Worm (Caenorhabditis elegans) whole organism, L2 larva: ENCODE results near the gene nuc-1.
A peak's percentile ranks its signal among the peaks of the same experiment; 100 is the strongest.

ENCODE experiments used
- R02D3.7 ChIP-seq: fragments of 150-350 bp; optimal IDR thresholded peaks from 2 replicates; lab custom pipeline; 2014; ENCODE audit warnings: missing biosample characterization, missing genetic modification characterization
- Y55F3AM.14 ChIP-seq: fragments of 200-800 bp; sonication (Bioruptor generic); optimal IDR thresholded peaks from 2 replicates; lab custom pipeline; 2018; ENCODE audit warnings: mild to moderate bottlenecking, missing genetic modification characterization, missing compliant biosample characterization
- alr-1 ChIP-seq: fragments of 150-350 bp; optimal IDR thresholded peaks from 2 replicates; lab custom pipeline; 2014; ENCODE audit warnings: missing biosample characterization, missing genetic modification characterization
- blmp-1 ChIP-seq: sonication (generic microtip); optimal IDR thresholded peaks from 2 replicates; lab custom pipeline; 2017; ENCODE audit warnings: missing genetic modification characterization, mild to moderate bottlenecking, missing compliant biosample characterization, antibody characterized with exemption, moderate library complexity; ENCODE audit not compliant: insufficient read depth
- ceh-16 ChIP-seq: fragments of 150-350 bp; optimal IDR thresholded peaks from 2 replicates; lab custom pipeline; 2014; ENCODE audit warnings: missing biosample characterization, missing genetic modification characterization
- crh-2 ChIP-seq: sonication (generic microtip); optimal IDR thresholded peaks from 2 replicates; lab custom pipeline; 2017; ENCODE audit warnings: missing biosample characterization, missing genetic modification characterization
- dmd-4 ChIP-seq: sonication (generic microtip); optimal IDR thresholded peaks from 2 replicates; lab custom pipeline; 2017; ENCODE audit warnings: missing biosample characterization, missing genetic modification characterization
- egl-27 ChIP-seq: sonication (generic microtip); optimal IDR thresholded peaks from 3 replicates; lab custom pipeline; 2017; ENCODE audit warnings: missing biosample characterization, missing genetic modification reagents, missing genetic modification characterization
- fos-1 ChIP-seq: fragments of 150-350 bp; optimal IDR thresholded peaks from 2 replicates; lab custom pipeline; 2014; ENCODE audit warnings: missing biosample characterization, missing genetic modification characterization
- gmeb-1 ChIP-seq: fragments of 150-350 bp; optimal IDR thresholded peaks from 2 replicates; lab custom pipeline; 2014; ENCODE audit warnings: missing biosample characterization, missing genetic modification characterization
- lin-11 ChIP-seq: fragments of 150-350 bp; sonication (generic microtip); optimal IDR thresholded peaks from 2 replicates; lab custom pipeline; 2014; ENCODE audit warnings: missing biosample characterization, missing genetic modification characterization, inconsistent platforms, mixed read lengths
- lin-39 ChIP-seq: fragments of 150-350 bp; optimal IDR thresholded peaks from 2 replicates; lab custom pipeline; 2014; ENCODE audit warnings: missing biosample characterization, missing genetic modification reagents, missing genetic modification characterization
- lsy-2 ChIP-seq, 2 experiments: fragments of 150-350 bp in 1 of 2; sonication (generic microtip) in 1 of 2; optimal IDR thresholded peaks; 2 replicates each; lab custom pipeline; 2014 to 2017; ENCODE audit warnings: missing biosample characterization in 2 of 2, missing genetic modification characterization in 2 of 2
- mab-5 ChIP-seq: fragments of 150-350 bp; optimal IDR thresholded peaks from 2 replicates; lab custom pipeline; 2014; ENCODE audit warnings: missing biosample characterization, missing genetic modification characterization
- mdl-1 ChIP-seq, 2 experiments: fragments of 150-350 bp in 1 of 2; sonication (generic microtip) in 1 of 2; optimal IDR thresholded peaks; 2 replicates each; lab custom pipeline; 2017; ENCODE audit warnings: missing biosample characterization in 2 of 2, missing genetic modification characterization in 2 of 2
- nhr-11 ChIP-seq: fragments of 150-350 bp; optimal IDR thresholded peaks from 2 replicates; lab custom pipeline; 2014; ENCODE audit warnings: missing biosample characterization, missing genetic modification characterization
- nhr-12 ChIP-seq: fragments of 150-350 bp; optimal IDR thresholded peaks from 2 replicates; lab custom pipeline; 2014; ENCODE audit warnings: missing biosample characterization, missing genetic modification characterization
- nhr-129 ChIP-seq: fragments of 150-350 bp; optimal IDR thresholded peaks from 2 replicates; lab custom pipeline; 2014; ENCODE audit warnings: missing biosample characterization, missing genetic modification characterization
- nhr-23 ChIP-seq: fragments of 150-350 bp; optimal IDR thresholded peaks from 2 replicates; lab custom pipeline; 2014; ENCODE audit warnings: missing biosample characterization, missing genetic modification reagents, missing genetic modification characterization
- nhr-237 ChIP-seq: fragments of 150-350 bp; optimal IDR thresholded peaks from 2 replicates; lab custom pipeline; 2014; ENCODE audit warnings: missing biosample characterization, missing genetic modification characterization
- nhr-25 ChIP-seq: fragments of 150-350 bp; sonication (generic microtip); optimal IDR thresholded peaks from 3 replicates; lab custom pipeline; 2014; ENCODE audit warnings: missing biosample characterization, missing genetic modification characterization
- peb-1 ChIP-seq: fragments of 150-350 bp; optimal IDR thresholded peaks from 2 replicates; lab custom pipeline; 2014; ENCODE audit warnings: missing biosample characterization, missing genetic modification characterization
- sem-4 ChIP-seq: fragments of 150-350 bp; optimal IDR thresholded peaks from 2 replicates; lab custom pipeline; 2014; ENCODE audit warnings: missing biosample characterization, missing genetic modification reagents, missing genetic modification characterization
- skn-1 ChIP-seq: sonication (generic microtip); optimal IDR thresholded peaks from 2 replicates; lab custom pipeline; 2017; ENCODE audit warnings: missing biosample characterization, missing genetic modification characterization
- sma-3 ChIP-seq: sonication (generic microtip); optimal IDR thresholded peaks from 2 replicates; lab custom pipeline; 2016; ENCODE audit warnings: missing genetic modification reagents, missing genetic modification characterization, missing compliant biosample characterization
- sma-9 ChIP-seq, 2 experiments: fragments of 150-350 bp in 1 of 2; sonication (generic microtip) in 1 of 2; optimal IDR thresholded peaks; 2 replicates each; lab custom pipeline; 2014 to 2016; ENCODE audit warnings: missing genetic modification characterization in 2 of 2, mild to moderate bottlenecking in 1 of 2, missing biosample characterization in 1 of 2, missing compliant biosample characterization in 1 of 2, missing genetic modification reagents in 1 of 2, moderate library complexity in 1 of 2
- snpc-4 ChIP-seq: fragments of 150-350 bp; optimal IDR thresholded peaks from 2 replicates; lab custom pipeline; 2014; ENCODE audit warnings: missing biosample characterization, missing genetic modification characterization
- unc-39 ChIP-seq: fragments of 150-350 bp; optimal IDR thresholded peaks from 2 replicates; lab custom pipeline; 2014; ENCODE audit warnings: missing biosample characterization, missing genetic modification characterization
- unc-55 ChIP-seq: fragments of 150-350 bp; sonication (generic microtip); optimal IDR thresholded peaks from 3 replicates; lab custom pipeline; 2014; ENCODE audit warnings: missing biosample characterization, missing genetic modification reagents, missing genetic modification characterization
- zag-1 ChIP-seq: fragments of 150-350 bp; optimal IDR thresholded peaks from 2 replicates; lab custom pipeline; 2014; ENCODE audit warnings: missing biosample characterization, missing genetic modification characterization
- ztf-1 ChIP-seq: fragments of 200-800 bp; sonication (Bioruptor generic); conservative IDR thresholded peaks from 2 replicates; pipeline ENCODE4 v1.3.6; 2022; ENCODE audit warnings: missing genetic modification characterization, missing compliant biosample characterization
- ztf-11 ChIP-seq: sonication (generic microtip); optimal IDR thresholded peaks from 2 replicates; lab custom pipeline; 2017; ENCODE audit warnings: missing biosample characterization, missing genetic modification characterization
- ztf-4 ChIP-seq: fragments of 150-350 bp; optimal IDR thresholded peaks from 2 replicates; lab custom pipeline; 2014; ENCODE audit warnings: missing biosample characterization, missing genetic modification characterization

Gene nuc-1

DNA sequence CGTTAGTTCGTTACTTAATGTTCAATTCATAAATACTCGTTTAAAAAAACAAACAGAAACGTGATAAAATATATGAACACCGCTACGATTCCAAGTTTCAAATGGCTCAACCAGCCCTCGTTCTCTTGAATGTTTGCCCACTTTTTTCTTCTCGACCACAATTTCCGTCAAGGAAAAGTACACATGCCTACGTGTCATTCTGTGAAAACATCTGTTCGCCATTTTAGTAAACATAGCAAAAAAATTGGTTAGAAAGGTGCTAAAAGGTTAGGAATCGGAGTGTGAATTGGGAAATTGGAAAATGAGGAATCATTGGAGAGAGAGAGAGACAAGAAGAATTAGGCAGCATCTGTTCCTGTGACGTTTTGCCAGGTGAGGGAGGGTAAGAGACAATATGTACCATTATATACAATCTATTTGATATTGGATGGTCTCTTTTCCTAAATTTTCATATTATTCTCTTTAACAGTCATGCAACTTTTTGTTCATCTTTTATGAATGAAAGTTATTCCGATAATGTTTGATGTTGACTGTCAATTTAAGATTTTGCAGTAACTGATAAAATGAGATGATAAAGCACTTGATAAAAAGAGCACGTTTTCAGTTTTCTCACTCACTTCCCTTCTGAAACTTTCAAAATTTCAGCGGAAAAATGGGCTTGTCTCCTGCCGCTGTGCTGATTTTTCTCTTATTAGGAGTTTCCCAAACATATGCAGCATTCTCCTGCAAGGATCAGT lies at the start of gene nuc-1:
TSS of gene nuc-1 (plus strand) at position 612 of the 737 bp plus-strand sequence.
- TF ChIP-seq R02D3.7 (tag; lab: Kevin White, UChicago): no peak
- no peak for TF ChIP-seq dmd-4 (tag; lab: Kevin White, UChicago)
- peak; percentile 69 for TF ChIP-seq fos-1 (tag; lab: Kevin White, UChicago)
- no peak for TF ChIP-seq zag-1 (tag; lab: Kevin White, UChicago)

DNA sequence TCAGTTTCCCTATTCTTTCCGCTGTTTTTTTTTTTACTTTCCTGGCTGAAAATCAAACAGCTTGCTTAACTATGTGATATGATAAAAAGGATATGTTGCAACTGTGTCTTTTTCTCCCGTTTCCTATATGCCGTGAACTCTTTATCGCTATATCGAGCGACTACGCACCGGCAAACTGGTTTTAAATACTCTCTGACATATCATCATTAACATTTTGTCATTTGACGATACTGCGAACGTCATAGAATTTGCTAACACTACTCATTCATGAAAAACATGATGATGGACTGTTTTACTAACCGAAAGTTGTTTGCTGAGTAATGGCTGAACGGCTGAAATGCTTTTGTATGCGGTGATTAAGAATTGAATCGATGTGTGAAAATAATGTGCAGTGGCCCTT lies 48.3 kb upstream of the nuc-1 start:
- TF ChIP-seq sma-3 (GFP tag; lab: Kevin White, UChicago): peak; percentile 52
- TF ChIP-seq gmeb-1 (tag; lab: Kevin White, UChicago): no peak
- TF ChIP-seq sma-9 (GFP tag; optimal IDR thresholded peaks at IDR 0.05; lab: Kevin White, UChicago): peak; percentile 51
- TF ChIP-seq sma-9 (tag; optimal IDR thresholded peaks at IDR 0.05; lab: Kevin White, UChicago): no peak
- TF ChIP-seq, all 48 proteins: peak for 2

- TF ChIP-seq nhr-237 (no peak), blmp-1 (tag; lab: Kevin White, UChicago) (no peak), unc-55 (GFP tag; lab: Kevin White, UChicago) (no peak), sem-4 (tag; lab: Kevin White, UChicago) (no peak), mab-5 (tag; lab: Kevin White, UChicago) (no peak), nhr-129 (tag; lab: Kevin White, UChicago) (no peak), alr-1 (tag; lab: Kevin White, UChicago) (no peak), nhr-23 (tag; lab: Kevin White, UChicago) (no peak), mdl-1 (tag; optimal IDR thresholded peaks at IDR 0.05; lab: Kevin White, UChicago) (no peak), nhr-11 (tag; lab: Kevin White, UChicago) (no peak), R02D3.7 (tag; lab: Kevin White, UChicago) (no peak)
- TF ChIP-seq, all 48 proteins: peak for 0
Measured at ce11 chrX:9494661-9495060, 45.0 kb upstream of the nuc-1 start.

DNA sequence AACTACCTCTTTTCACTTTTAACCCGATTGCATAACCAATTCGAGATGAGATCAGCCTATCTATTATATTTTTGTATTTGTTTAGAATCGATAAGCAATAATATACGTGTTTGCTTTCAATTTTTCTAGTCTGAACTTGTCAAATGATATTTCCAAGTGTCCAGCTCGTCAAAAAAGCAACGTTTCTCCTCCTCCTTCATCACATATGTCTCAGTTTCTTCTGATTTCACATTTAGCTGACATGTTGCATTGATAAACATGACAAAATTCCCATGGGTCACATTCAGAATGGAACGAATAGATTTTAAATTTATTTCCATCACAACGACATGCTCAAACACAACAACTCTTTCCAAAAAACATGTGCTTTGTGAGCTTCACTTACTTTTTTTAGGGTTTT lies 40.4 kb upstream of the nuc-1 start:
- TF ChIP-seq nhr-25 (tag; lab: Kevin White, UChicago): no peak
- TF ChIP-seq ztf-11 (tag; lab: Kevin White, UChicago): no peak
- no peak for TF ChIP-seq Y55F3AM.14 (GFP tag; lab: Kevin White, UChicago)
- TF ChIP-seq sem-4 (tag; lab: Kevin White, UChicago): no peak
- TF ChIP-seq gmeb-1 (tag; lab: Kevin White, UChicago): no peak
- no peak for TF ChIP-seq nhr-129 (tag; lab: Kevin White, UChicago)
- TF ChIP-seq lsy-2 (tag; optimal IDR thresholded peaks at IDR 0.05; lab: Kevin White, UChicago): no peak
- no peak for TF ChIP-seq sma-9 (GFP tag; optimal IDR thresholded peaks at IDR 0.05; lab: Kevin White, UChicago)
- TF ChIP-seq sma-9 (tag; optimal IDR thresholded peaks at IDR 0.05; lab: Kevin White, UChicago): no peak
- no peak for TF ChIP-seq sma-3 (GFP tag; lab: Kevin White, UChicago)
- no peak for TF ChIP-seq ceh-16
- no peak for TF ChIP-seq egl-27 (tag; lab: Kevin White, UChicago)
- TF ChIP-seq dmd-4 (tag; lab: Kevin White, UChicago): no peak
- no peak for TF ChIP-seq crh-2 (tag; lab: Kevin White, UChicago)
- TF ChIP-seq, all 48 proteins: peak for 0

- TF ChIP-seq unc-55 (GFP tag; lab: Kevin White, UChicago) (peak; percentile 5), peb-1 (tag; lab: Kevin White, UChicago) (no peak), lsy-2 (tag; optimal IDR thresholded peaks at IDR 0.05; lab: Kevin White, UChicago) (no peak), ceh-16 (peak; percentile 17), zag-1 (tag; lab: Kevin White, UChicago) (no peak), skn-1 (tag; lab: Kevin White, UChicago) (no peak), nhr-12 (tag; lab: Kevin White, UChicago) (no peak), mab-5 (tag; lab: Kevin White, UChicago) (peak; percentile 28)
Measured at ce11 chrX:9504221-9504620, 35.5 kb upstream of the nuc-1 start.

DNA sequence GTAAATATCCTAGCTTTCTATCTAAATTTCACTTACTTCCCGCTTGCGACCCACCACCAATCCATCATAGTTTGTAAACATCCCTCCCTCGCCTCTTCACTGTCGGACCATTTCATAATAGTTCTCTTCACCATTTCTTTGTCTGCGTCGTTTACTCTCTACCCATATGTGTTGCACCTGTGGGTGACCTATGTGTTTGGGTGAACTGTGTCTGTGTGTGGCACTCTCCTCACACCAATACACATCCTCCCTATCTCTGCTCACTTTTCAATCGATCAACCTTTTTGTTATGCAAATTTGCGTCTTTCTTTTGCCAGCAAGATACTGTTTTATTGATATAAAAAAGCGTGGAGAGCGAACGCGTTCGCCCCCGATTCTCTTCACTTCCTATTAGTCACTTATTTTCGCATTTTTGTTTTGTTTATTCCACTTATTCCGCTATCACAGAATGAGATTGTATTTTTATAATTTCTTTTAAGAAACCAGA lies 34.8 kb upstream of the nuc-1 start:
- TF ChIP-seq peb-1 (tag; lab: Kevin White, UChicago) (no peak), ztf-4 (tag; lab: Kevin White, UChicago) (no peak), lin-39 (no peak), mdl-1 (tag; optimal IDR thresholded peaks at IDR 0.05; lab: Kevin White, UChicago) (no peak), lin-11 (tag; lab: Kevin White, UChicago) (no peak), dmd-4 (tag; lab: Kevin White, UChicago) (no peak), unc-39 (tag; lab: Kevin White, UChicago) (no peak), snpc-4 (tag; lab: Kevin White, UChicago) (no peak), nhr-25 (tag; lab: Kevin White, UChicago) (no peak), ztf-1 (no peak)
- TF ChIP-seq, all 48 proteins: peak for 0
